Worm (Caenorhabditis elegans): ENCODE measurements around the gene C14B1.3.

DNA sequence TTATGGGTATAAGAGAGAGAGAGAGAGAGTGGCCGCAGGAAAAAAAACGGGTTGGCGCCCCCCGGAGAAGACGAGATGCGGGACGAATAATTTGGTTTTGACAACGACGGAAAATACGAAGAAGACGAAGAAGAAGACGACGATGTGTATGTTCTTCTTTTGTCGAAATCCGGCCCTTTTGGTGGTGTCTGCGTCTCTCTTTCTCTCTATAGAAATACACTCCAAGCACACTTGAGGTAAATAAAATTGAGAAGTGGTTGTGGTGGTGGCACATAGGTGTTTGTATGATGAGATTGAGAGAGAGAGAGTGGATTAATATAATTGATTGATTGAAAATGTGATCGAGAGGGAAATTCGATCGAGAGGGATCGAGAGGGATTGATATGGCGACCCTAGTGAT, 30.5 kb upstream of the C14B1.3 start:
- TF ChIP-seq hlh-30 (tag; optimal IDR thresholded peaks at IDR 0.05; ENCODE audit: insufficient read depth) (peak; percentile 9), skn-1 (tag; optimal IDR thresholded peaks at IDR 0.05) (no peak), pqm-1 (tag; optimal IDR thresholded peaks at IDR 0.05) (no peak), lin-39 (tag; optimal IDR thresholded peaks at IDR 0.05) (no peak)
